Worm (Caenorhabditis elegans): ENCODE results near the gene Y81B9A.1.

Gene Y81B9A.1

ce11 chrX:9168239-9168638 lies 24.0 kb upstream of the Y81B9A.1 start, which contains the start of gene B0563.9:
B0563.9 (plus strand) TSS chrX:9168539.
- no peak for TF ChIP-seq M03D4.4 (tag; optimal IDR thresholded peaks at IDR 0.05)
- no peak for TF ChIP-seq nhr-2 (tag; optimal IDR thresholded peaks at IDR 0.05)
- no peak for TF ChIP-seq bed-3 (GFP tag; optimal IDR thresholded peaks at IDR 0.05)
- TF ChIP-seq cnd-1 (tag; optimal IDR thresholded peaks at IDR 0.05), result no peak
- no peak for TF ChIP-seq ces-1 (GFP tag; optimal IDR thresholded peaks at IDR 0.05)
- TF ChIP-seq lsy-2 (tag; optimal IDR thresholded peaks at IDR 0.05), result no peak
- TF ChIP-seq ham-2 (GFP tag; optimal IDR thresholded peaks at IDR 0.05), result no peak
- TF ChIP-seq sem-2 (GFP tag; optimal IDR thresholded peaks at IDR 0.05), result no peak
- TF ChIP-seq mep-1 (tag; optimal IDR thresholded peaks at IDR 0.05), result no peak
- no peak for TF ChIP-seq unc-39 (tag; optimal IDR thresholded peaks at IDR 0.05)
- no peak for TF ChIP-seq zip-8 (tag; optimal IDR thresholded peaks at IDR 0.05)
- TF ChIP-seq nhr-237 (tag; optimal IDR thresholded peaks at IDR 0.05), result no peak
- no peak for TF ChIP-seq blmp-1 (tag; optimal IDR thresholded peaks at IDR 0.05)
- no peak for TF ChIP-seq lin-13 (tag; optimal IDR thresholded peaks at IDR 0.05)
- TF ChIP-seq tbx-8 (GFP tag; optimal IDR thresholded peaks at IDR 0.05), result no peak
- no peak for TF ChIP-seq elt-1 (tag; optimal IDR thresholded peaks at IDR 0.05; ENCODE audit: borderline replicate concordance, insufficient read depth)
- TF ChIP-seq drap-1 (GFP tag; optimal IDR thresholded peaks at IDR 0.05), result no peak
- TF ChIP-seq unc-62 (GFP tag; optimal IDR thresholded peaks at IDR 0.05), result no peak
- TF ChIP-seq mab-5 (tag; optimal IDR thresholded peaks at IDR 0.05), result no peak
- no peak for TF ChIP-seq pha-4 (tag; optimal IDR thresholded peaks at IDR 0.05)

DNA sequence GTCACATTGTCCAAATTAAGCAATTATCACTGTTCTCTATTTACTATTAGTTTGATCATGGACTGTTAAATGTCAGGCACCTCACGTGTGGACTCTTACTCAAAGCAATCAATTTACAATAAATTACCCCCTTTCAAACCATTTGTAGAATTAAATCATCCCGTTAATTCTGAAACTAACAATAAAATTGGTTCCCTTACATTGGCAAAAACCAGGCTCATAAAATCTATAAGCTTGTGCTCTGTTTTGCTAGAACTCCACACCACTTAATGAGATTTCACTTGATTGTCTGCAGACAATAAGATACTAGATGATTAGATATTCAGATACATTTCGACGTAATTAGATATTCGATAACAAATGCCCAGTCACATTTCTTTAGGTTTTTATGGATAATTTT lies 22.2 kb upstream of the Y81B9A.1 start:
- TF ChIP-seq zip-8 (tag; optimal IDR thresholded peaks at IDR 0.05) (no peak), nhr-28 (tag; optimal IDR thresholded peaks at IDR 0.05) (no peak), elt-1 (tag; optimal IDR thresholded peaks at IDR 0.05; ENCODE audit: borderline replicate concordance, insufficient read depth) (no peak), tbx-8 (GFP tag; optimal IDR thresholded peaks at IDR 0.05) (no peak), nhr-76 (tag; optimal IDR thresholded peaks at IDR 0.05) (no peak), M03D4.4 (tag; optimal IDR thresholded peaks at IDR 0.05) (no peak), nhr-2 (tag; optimal IDR thresholded peaks at IDR 0.05) (no peak), ceh-39 (tag; optimal IDR thresholded peaks at IDR 0.05) (no peak), ztf-11 (tag; optimal IDR thresholded peaks at IDR 0.05) (no peak), ces-1 (GFP tag; optimal IDR thresholded peaks at IDR 0.05) (no peak)

- no peak for TF ChIP-seq sem-2 (GFP tag; optimal IDR thresholded peaks at IDR 0.05)
- no peak for TF ChIP-seq nhr-76 (tag; optimal IDR thresholded peaks at IDR 0.05)
- TF ChIP-seq mls-2 (tag; optimal IDR thresholded peaks at IDR 0.05), result no peak
- TF ChIP-seq mab-5 (tag; optimal IDR thresholded peaks at IDR 0.05), result no peak
- TF ChIP-seq ztf-11 (tag; optimal IDR thresholded peaks at IDR 0.05), result no peak
- no peak for TF ChIP-seq M03D4.4 (tag; optimal IDR thresholded peaks at IDR 0.05)
- no peak for TF ChIP-seq nhr-237 (tag; optimal IDR thresholded peaks at IDR 0.05)
- no peak for TF ChIP-seq ceh-43 (GFP tag; optimal IDR thresholded peaks at IDR 0.05)
- TF ChIP-seq lin-32 (GFP tag; optimal IDR thresholded peaks at IDR 0.05), result no peak
- no peak for TF ChIP-seq lsy-2 (tag; optimal IDR thresholded peaks at IDR 0.05)
- no peak for TF ChIP-seq ham-2 (GFP tag; optimal IDR thresholded peaks at IDR 0.05)
- TF ChIP-seq elt-3 (tag; optimal IDR thresholded peaks at IDR 0.05), result no peak
- no peak for TF ChIP-seq unc-120 (tag; optimal IDR thresholded peaks at IDR 0.05; ENCODE audit: poor library complexity, severe bottlenecking)
- no peak for TF ChIP-seq snpc-4 (tag; optimal IDR thresholded peaks at IDR 0.05)
- no peak for TF ChIP-seq hlh-1 (tag; optimal IDR thresholded peaks at IDR 0.05)
These were observed 21.0 kb upstream of the Y81B9A.1 start, which contains the start of gene B0563.1 for ce11 chrX:9171241-9171640. B0563.1 (plus strand) TSS chrX:9171541.

DNA sequence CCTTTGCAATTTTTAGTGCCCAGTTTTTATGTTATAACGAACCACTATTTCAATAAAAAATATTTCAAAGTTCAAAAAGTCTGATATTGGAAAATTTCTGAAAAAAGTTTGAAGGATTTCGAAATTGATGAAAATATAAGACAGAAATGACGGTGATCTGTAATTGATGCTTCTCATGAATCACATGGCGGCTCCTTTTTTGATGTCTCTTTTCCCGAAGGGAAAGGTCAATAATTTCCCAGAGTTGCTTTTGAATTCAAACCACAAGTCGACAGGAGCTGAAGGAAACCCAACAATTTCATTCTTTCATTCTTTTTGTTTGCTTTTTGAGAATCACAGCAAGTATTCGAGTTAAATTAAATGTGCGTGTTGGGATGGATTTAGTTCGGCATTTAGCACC lies 20.0 kb upstream of the Y81B9A.1 start, which contains the start of gene B0563.18:
Gene B0563.18, plus strand, starts transcription at position 301 of the 400 bp plus-strand sequence.
- TF ChIP-seq ceh-39 (tag; optimal IDR thresholded peaks at IDR 0.05) (no peak), bed-3 (GFP tag; optimal IDR thresholded peaks at IDR 0.05) (no peak), nhr-12 (tag; optimal IDR thresholded peaks at IDR 0.05) (no peak), cnd-1 (tag; optimal IDR thresholded peaks at IDR 0.05) (no peak), unc-39 (tag; optimal IDR thresholded peaks at IDR 0.05) (no peak), hlh-1 (tag; optimal IDR thresholded peaks at IDR 0.05) (no peak), nhr-2 (tag; optimal IDR thresholded peaks at IDR 0.05) (no peak), pha-4 (tag; optimal IDR thresholded peaks at IDR 0.05) (no peak), zip-8 (tag; optimal IDR thresholded peaks at IDR 0.05) (no peak), lin-13 (tag; optimal IDR thresholded peaks at IDR 0.05) (no peak), tbx-8 (GFP tag; optimal IDR thresholded peaks at IDR 0.05) (no peak), mab-5 (tag; optimal IDR thresholded peaks at IDR 0.05) (no peak), elt-3 (tag; optimal IDR thresholded peaks at IDR 0.05) (no peak), mep-1 (tag; optimal IDR thresholded peaks at IDR 0.05) (no peak), nhr-28 (tag; optimal IDR thresholded peaks at IDR 0.05) (no peak), ceh-43 (GFP tag; optimal IDR thresholded peaks at IDR 0.05) (no peak), ztf-11 (tag; optimal IDR thresholded peaks at IDR 0.05) (no peak), lsy-2 (tag; optimal IDR thresholded peaks at IDR 0.05) (no peak)
